Worm (Caenorhabditis elegans) whole organism, midembryonic: ENCODE measurements around the gene lpr-2.

Source experiments
- T22C8.4 ChIP-seq: fragments of 200-800 bp; sonication (Bioruptor generic); IDR thresholded peaks from 2 replicates; pipeline ENCODE4 v1.3.6; 2022; ENCODE audit warnings: missing genetic modification characterization, missing compliant biosample characterization
- cog-1 ChIP-seq: sonication (generic microtip); optimal IDR thresholded peaks from 2 replicates; lab custom pipeline; 2016; ENCODE audit warnings: missing genetic modification characterization, missing compliant biosample characterization
- flt-1 ChIP-seq: fragments of 200-800 bp; sonication (Bioruptor generic); IDR thresholded peaks from 2 replicates; pipeline ENCODE4 v1.3.6; 2022; ENCODE audit warnings: missing genetic modification characterization, missing compliant biosample characterization
- klf-2 ChIP-seq: fragments of 200-800 bp; sonication (Bioruptor generic); conservative IDR thresholded peaks from 2 replicates; pipeline ENCODE4 v1.3.6; 2022; ENCODE audit warnings: missing genetic modification reagents, missing genetic modification characterization, missing compliant biosample characterization
- med-1 ChIP-seq: sonication (generic microtip); optimal IDR thresholded peaks from 2 replicates; lab custom pipeline; 2017; ENCODE audit warnings: missing genetic modification characterization, mild to moderate bottlenecking, missing compliant biosample characterization, antibody characterized with exemption, missing genetic modification reagents; ENCODE audit not compliant: insufficient read depth
- ref-1 ChIP-seq: fragments of 200-800 bp; sonication (Bioruptor generic); conservative IDR thresholded peaks from 2 replicates; pipeline ENCODE4 v1.3.6; 2022; ENCODE audit warnings: missing genetic modification reagents, missing genetic modification characterization, missing compliant biosample characterization
- tab-1 ChIP-seq: fragments of 200-800 bp; sonication (Bioruptor generic); IDR thresholded peaks from 2 replicates; pipeline ENCODE4 v1.3.6; 2022; ENCODE audit warnings: missing genetic modification characterization, missing compliant biosample characterization
- ztf-23 ChIP-seq: fragments of 200-800 bp; sonication (Bioruptor generic); IDR thresholded peaks from 2 replicates; pipeline ENCODE4 v1.3.6; 2022; ENCODE audit warnings: missing genetic modification reagents, missing genetic modification characterization, missing compliant biosample characterization
- ztf-29 ChIP-seq: fragments of 200-800 bp; sonication (Bioruptor generic); IDR thresholded peaks from 2 replicates; pipeline ENCODE4 v1.3.6; 2022; ENCODE audit warnings: missing genetic modification reagents, missing genetic modification characterization, missing compliant biosample characterization

lpr-2 gene

DNA sequence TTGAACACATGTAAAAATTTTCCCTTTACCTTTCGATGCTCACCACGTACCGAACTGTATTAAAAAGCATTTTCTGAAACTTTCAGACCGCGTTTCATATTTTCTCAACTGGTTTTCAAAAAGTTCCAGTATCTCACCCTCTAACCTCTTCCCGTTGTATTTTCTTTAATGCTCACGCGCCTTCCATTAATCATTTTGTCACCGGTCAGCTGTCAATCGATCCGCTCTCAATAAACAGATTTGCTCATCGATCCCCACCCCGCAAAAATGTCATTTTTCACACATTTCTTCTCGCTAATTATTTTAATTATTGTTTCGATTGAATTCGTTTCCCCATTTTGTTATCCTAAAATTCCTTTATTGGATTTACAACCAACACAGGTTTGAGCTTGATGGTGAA is at the start of gene lpr-2:
lpr-2 (plus strand) TSS at position 189 of the 400 bp plus-strand sequence.
- no peak for TF ChIP-seq ref-1 (GFP tag; lab: Robert Waterston, UW)
- TF ChIP-seq tab-1 (GFP tag; lab: Robert Waterston, UW): no peak
- TF ChIP-seq ztf-23: no peak
- no peak for TF ChIP-seq T22C8.4 (GFP tag; lab: Robert Waterston, UW)
- TF ChIP-seq klf-2 (GFP tag; lab: Robert Waterston, UW): no peak
- TF ChIP-seq flt-1 (GFP tag; lab: Robert Waterston, UW): no peak
- TF ChIP-seq med-1 (GFP tag; lab: Kevin White, UChicago): no peak
- no peak for TF ChIP-seq cog-1 (tag; lab: Kevin White, UChicago)
- TF ChIP-seq ztf-29 (GFP tag; lab: Robert Waterston, UW): no peak

ce11 chrIV:11735025-11735424 is 44.0 kb upstream of the lpr-2 start, which contains the start of gene K01A6.6:
Gene K01A6.6, plus strand, starts transcription at chrIV:11735325.
- no peak for TF ChIP-seq cog-1 (tag; lab: Kevin White, UChicago)
- TF ChIP-seq T22C8.4 (GFP tag; lab: Robert Waterston, UW): no peak

- TF ChIP-seq ztf-29 (GFP tag; lab: Robert Waterston, UW) (no peak), T22C8.4 (GFP tag; lab: Robert Waterston, UW) (no peak), cog-1 (tag; lab: Kevin White, UChicago) (no peak), ref-1 (GFP tag; lab: Robert Waterston, UW) (no peak), ztf-23 (no peak), med-1 (GFP tag; lab: Kevin White, UChicago) (no peak), flt-1 (GFP tag; lab: Robert Waterston, UW) (no peak), klf-2 (GFP tag; lab: Robert Waterston, UW) (no peak), tab-1 (GFP tag; lab: Robert Waterston, UW) (no peak)
Observed at ce11 chrIV:11737269-11737668, 41.7 kb upstream of the lpr-2 start, which contains the start of gene K01A6.8. Gene K01A6.8, minus strand, starts transcription at chrIV:11737369.

ce11 chrIV:11738092-11738617 is 40.9 kb upstream of the lpr-2 start, which contains the start of gene K01A6.7:
Gene K01A6.7, minus strand, starts transcription at chrIV:11738567.
- TF ChIP-seq ztf-29 (GFP tag; lab: Robert Waterston, UW) (no peak), flt-1 (GFP tag; lab: Robert Waterston, UW) (no peak), ref-1 (GFP tag; lab: Robert Waterston, UW) (no peak), tab-1 (GFP tag; lab: Robert Waterston, UW) (no peak)

- TF ChIP-seq tab-1 (GFP tag; lab: Robert Waterston, UW) (no peak), ref-1 (GFP tag; lab: Robert Waterston, UW) (no peak), ztf-29 (GFP tag; lab: Robert Waterston, UW) (no peak), med-1 (GFP tag; lab: Kevin White, UChicago) (no peak), ztf-23 (no peak), flt-1 (GFP tag; lab: Robert Waterston, UW) (no peak), cog-1 (tag; lab: Kevin White, UChicago) (no peak), T22C8.4 (GFP tag; lab: Robert Waterston, UW) (no peak), klf-2 (GFP tag; lab: Robert Waterston, UW) (no peak)
Observed at ce11 chrIV:11740204-11740603, 38.8 kb upstream of the lpr-2 start, which contains the start of gene K01A6.4. Gene K01A6.4, minus strand, starts transcription at chrIV:11740304.

DNA sequence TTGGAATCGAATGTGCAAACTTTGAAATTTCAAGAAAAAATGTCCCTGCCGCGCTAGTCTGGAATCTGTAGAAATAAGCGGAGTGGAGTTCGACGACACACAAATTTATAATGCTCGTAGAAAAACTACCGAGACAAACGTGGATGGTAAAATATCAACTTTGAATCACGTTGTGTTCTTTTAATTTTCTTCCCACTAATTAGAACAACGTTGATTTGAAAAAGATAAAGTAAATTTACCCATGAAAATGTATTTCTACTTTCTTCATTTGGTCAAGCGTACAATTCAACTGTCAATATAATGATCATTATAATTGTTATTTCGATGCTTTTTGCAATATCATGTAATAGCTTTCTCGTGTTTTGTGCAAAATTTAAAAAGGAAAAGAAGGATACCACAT is 36.6 kb upstream of the lpr-2 start, which contains the start of gene K01A6.5:
K01A6.5 (plus strand) TSS at position 301 of the 400 bp plus-strand sequence.
- TF ChIP-seq med-1 (GFP tag; lab: Kevin White, UChicago) (no peak), ztf-29 (GFP tag; lab: Robert Waterston, UW) (no peak), ztf-23 (no peak), klf-2 (GFP tag; lab: Robert Waterston, UW) (no peak), T22C8.4 (GFP tag; lab: Robert Waterston, UW) (no peak)

DNA sequence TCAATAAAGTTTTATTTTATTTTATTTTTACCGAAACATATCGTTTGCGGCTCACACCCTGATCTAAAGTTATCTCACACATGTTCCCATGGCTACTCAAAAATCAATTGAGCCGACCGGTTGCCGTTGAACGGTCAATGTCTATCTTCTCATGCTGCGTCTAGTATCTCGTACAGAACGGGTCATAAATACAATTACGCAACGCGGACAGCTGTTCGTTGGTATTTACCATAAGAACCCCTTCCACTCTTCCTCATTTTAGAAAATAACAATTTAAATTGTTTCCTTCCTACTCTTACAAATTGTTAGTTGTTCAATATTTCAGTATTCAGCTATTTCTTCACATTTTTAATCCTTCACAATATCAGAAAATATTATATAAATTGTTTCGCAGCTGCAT is 35.2 kb upstream of the lpr-2 start:
- TF ChIP-seq cog-1 (tag; lab: Kevin White, UChicago) (no peak), ref-1 (GFP tag; lab: Robert Waterston, UW) (no peak), tab-1 (GFP tag; lab: Robert Waterston, UW) (no peak), med-1 (GFP tag; lab: Kevin White, UChicago) (no peak), flt-1 (GFP tag; lab: Robert Waterston, UW) (no peak), ztf-23 (no peak), T22C8.4 (GFP tag; lab: Robert Waterston, UW) (no peak), klf-2 (GFP tag; lab: Robert Waterston, UW) (no peak), ztf-29 (GFP tag; lab: Robert Waterston, UW) (no peak)

DNA sequence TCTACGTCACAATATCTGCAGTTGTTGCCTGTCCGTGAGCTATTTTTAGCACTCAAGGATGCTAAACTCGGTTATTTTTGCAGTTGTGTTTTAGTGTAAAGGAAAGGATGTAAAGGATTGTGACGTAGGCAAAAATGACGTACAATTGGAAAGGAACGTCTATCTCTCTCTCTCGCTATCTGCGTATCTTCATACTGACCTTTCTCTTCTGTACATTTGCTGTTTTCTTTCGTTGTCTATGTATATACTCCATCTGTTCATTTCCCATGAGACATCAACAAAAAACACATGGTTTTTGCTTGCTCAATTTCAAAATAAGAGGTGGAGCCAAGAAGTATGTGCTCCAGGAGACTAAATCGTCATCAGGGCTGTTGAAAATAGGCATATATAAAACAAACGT is 34.7 kb upstream of the lpr-2 start:
- no peak for TF ChIP-seq T22C8.4 (GFP tag; lab: Robert Waterston, UW)
- no peak for TF ChIP-seq med-1 (GFP tag; lab: Kevin White, UChicago)
- no peak for TF ChIP-seq ref-1 (GFP tag; lab: Robert Waterston, UW)
- TF ChIP-seq flt-1 (GFP tag; lab: Robert Waterston, UW): no peak
- no peak for TF ChIP-seq klf-2 (GFP tag; lab: Robert Waterston, UW)
- no peak for TF ChIP-seq cog-1 (tag; lab: Kevin White, UChicago)
- TF ChIP-seq tab-1 (GFP tag; lab: Robert Waterston, UW): no peak
- TF ChIP-seq ztf-23: no peak
- no peak for TF ChIP-seq ztf-29 (GFP tag; lab: Robert Waterston, UW)

DNA sequence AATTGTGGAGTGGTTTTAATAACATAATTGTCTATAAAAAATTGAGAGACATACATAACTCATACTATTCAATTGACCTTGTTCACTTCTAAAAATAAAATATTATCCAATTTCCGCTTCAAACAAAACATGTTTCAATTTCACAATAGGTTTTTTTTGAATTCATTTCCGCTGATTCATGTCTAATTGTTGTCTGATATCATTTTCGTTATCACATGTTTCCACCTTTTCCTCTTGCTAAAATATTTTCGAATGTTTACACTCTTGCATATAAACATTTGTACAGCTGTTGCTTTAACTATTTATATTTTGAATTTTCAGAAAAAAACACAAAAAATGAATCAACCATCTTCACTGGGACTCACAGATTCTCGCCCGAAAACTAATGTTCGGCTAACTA is 33.7 kb upstream of the lpr-2 start, which contains the start of gene gem-4:
gem-4 (plus strand) TSS at position 301 of the 400 bp plus-strand sequence.
- TF ChIP-seq tab-1 (GFP tag; lab: Robert Waterston, UW): no peak
- no peak for TF ChIP-seq med-1 (GFP tag; lab: Kevin White, UChicago)
- no peak for TF ChIP-seq ref-1 (GFP tag; lab: Robert Waterston, UW)
- TF ChIP-seq ztf-23: no peak
- TF ChIP-seq ztf-29 (GFP tag; lab: Robert Waterston, UW): no peak
- TF ChIP-seq flt-1 (GFP tag; lab: Robert Waterston, UW): no peak
